Worm (Caenorhabditis elegans) whole organism, late embryonic: ENCODE measurements around the gene F11G11.5.

Experiments
- C08G9.2 ChIP-seq: sonication (generic microtip); optimal IDR thresholded peaks from 2 replicates; lab custom pipeline; 2016; ENCODE audit warnings: mild to moderate bottlenecking, missing genetic modification characterization, moderate library complexity, missing compliant biosample characterization
- Y22D7AL.16 ChIP-seq: sonication (generic microtip); optimal IDR thresholded peaks from 2 replicates; lab custom pipeline; 2016; ENCODE audit warnings: missing genetic modification characterization, missing compliant biosample characterization
- ama-1 ChIP-seq: fragments of 150-350 bp; optimal IDR thresholded peaks from 2 replicates; lab custom pipeline; 2014
- ceh-14 ChIP-seq: sonication (generic microtip); optimal IDR thresholded peaks from 2 replicates; lab custom pipeline; 2016; ENCODE audit warnings: missing genotype, missing genetic modification characterization, missing compliant biosample characterization
- che-1 ChIP-seq: sonication (generic microtip); optimal IDR thresholded peaks from 2 replicates; lab custom pipeline; 2016; ENCODE audit warnings: mild to moderate bottlenecking, missing genetic modification characterization, missing compliant biosample characterization
- elt-2 ChIP-seq: sonication (generic microtip); optimal IDR thresholded peaks from 2 replicates; lab custom pipeline; 2016; ENCODE audit warnings: missing genetic modification reagents, missing genetic modification characterization, missing compliant biosample characterization
- fkh-10 ChIP-seq: fragments of 150-350 bp; optimal IDR thresholded peaks from 2 replicates; lab custom pipeline; 2014; ENCODE audit warnings: missing biosample characterization, missing genetic modification reagents, missing genetic modification characterization
- hlh-30 ChIP-seq: sonication (generic microtip); optimal IDR thresholded peaks from 2 replicates; lab custom pipeline; 2017; ENCODE audit warnings: antibody characterized with exemption, missing genetic modification characterization, missing compliant biosample characterization; ENCODE audit not compliant: insufficient read depth
- hlh-8 ChIP-seq: sonication (generic microtip); optimal IDR thresholded peaks from 2 replicates; lab custom pipeline; 2016; ENCODE audit warnings: missing genotype, missing genetic modification characterization, missing compliant biosample characterization
- odd-2 ChIP-seq: sonication (generic microtip); optimal IDR thresholded peaks from 2 replicates; lab custom pipeline; 2017; ENCODE audit warnings: antibody characterized with exemption, mild to moderate bottlenecking, missing genetic modification characterization, missing compliant biosample characterization
- pqm-1 ChIP-seq: sonication (generic microtip); optimal IDR thresholded peaks from 2 replicates; lab custom pipeline; 2016; ENCODE audit warnings: missing genetic modification characterization, missing compliant biosample characterization
- sox-4 ChIP-seq: sonication (generic microtip); optimal IDR thresholded peaks from 2 replicates; lab custom pipeline; 2017; ENCODE audit warnings: mild to moderate bottlenecking, missing genetic modification characterization, inconsistent platforms, missing compliant biosample characterization
- tbx-7 ChIP-seq: sonication (generic microtip); optimal IDR thresholded peaks from 2 replicates; lab custom pipeline; 2016; ENCODE audit warnings: missing genotype, missing genetic modification characterization, missing compliant biosample characterization

ce11 chrII:4869793-4870343 is 12.1 kb downstream of the F11G11.5 start:
- no peak for TF ChIP-seq tbx-7
- no peak for TF ChIP-seq pqm-1
- TF ChIP-seq sox-4 (tag; lab: Kevin White, UChicago) = no peak
- TF ChIP-seq ama-1 (lab: Kevin White, UChicago) = no peak
- TF ChIP-seq C08G9.2 (tag; lab: Kevin White, UChicago) = no peak
- no peak for TF ChIP-seq elt-2 (tag; lab: Kevin White, UChicago)
- TF ChIP-seq hlh-30 (tag; lab: Kevin White, UChicago) = no peak
- TF ChIP-seq che-1 (tag; lab: Kevin White, UChicago) = no peak
- TF ChIP-seq odd-2 (tag; lab: Kevin White, UChicago) = no peak
- TF ChIP-seq hlh-8 (tag; lab: Kevin White, UChicago) = no peak
- no peak for TF ChIP-seq fkh-10 (GFP tag; lab: Kevin White, UChicago)
- no peak for TF ChIP-seq ceh-14 (tag; lab: Kevin White, UChicago)
- TF ChIP-seq Y22D7AL.16 = no peak
